Worm (Caenorhabditis elegans) whole organism, midembryonic: Measurements from ENCODE around the gene C48A7.16.

Experiments used
- T22C8.4 ChIP-seq: fragments of 200-800 bp; sonication (Bioruptor generic); IDR thresholded peaks from 2 replicates; pipeline ENCODE4 v1.3.6; 2022; ENCODE audit warnings: missing genetic modification characterization, missing compliant biosample characterization
- cog-1 ChIP-seq: sonication (generic microtip); optimal IDR thresholded peaks from 2 replicates; lab custom pipeline; 2016; ENCODE audit warnings: missing genetic modification characterization, missing compliant biosample characterization
- flt-1 ChIP-seq: fragments of 200-800 bp; sonication (Bioruptor generic); IDR thresholded peaks from 2 replicates; pipeline ENCODE4 v1.3.6; 2022; ENCODE audit warnings: missing genetic modification characterization, missing compliant biosample characterization
- klf-2 ChIP-seq: fragments of 200-800 bp; sonication (Bioruptor generic); conservative IDR thresholded peaks from 2 replicates; pipeline ENCODE4 v1.3.6; 2022; ENCODE audit warnings: missing genetic modification reagents, missing genetic modification characterization, missing compliant biosample characterization
- med-1 ChIP-seq: sonication (generic microtip); optimal IDR thresholded peaks from 2 replicates; lab custom pipeline; 2017; ENCODE audit warnings: missing genetic modification characterization, mild to moderate bottlenecking, missing compliant biosample characterization, antibody characterized with exemption, missing genetic modification reagents; ENCODE audit not compliant: insufficient read depth
- ref-1 ChIP-seq: fragments of 200-800 bp; sonication (Bioruptor generic); conservative IDR thresholded peaks from 2 replicates; pipeline ENCODE4 v1.3.6; 2022; ENCODE audit warnings: missing genetic modification reagents, missing genetic modification characterization, missing compliant biosample characterization
- tab-1 ChIP-seq: fragments of 200-800 bp; sonication (Bioruptor generic); IDR thresholded peaks from 2 replicates; pipeline ENCODE4 v1.3.6; 2022; ENCODE audit warnings: missing genetic modification characterization, missing compliant biosample characterization
- ztf-23 ChIP-seq: fragments of 200-800 bp; sonication (Bioruptor generic); IDR thresholded peaks from 2 replicates; pipeline ENCODE4 v1.3.6; 2022; ENCODE audit warnings: missing genetic modification reagents, missing genetic modification characterization, missing compliant biosample characterization
- ztf-29 ChIP-seq: fragments of 200-800 bp; sonication (Bioruptor generic); IDR thresholded peaks from 2 replicates; pipeline ENCODE4 v1.3.6; 2022; ENCODE audit warnings: missing genetic modification reagents, missing genetic modification characterization, missing compliant biosample characterization

ce11 chrIV:7428347-7428746 lies 23.1 kb downstream of the C48A7.16 start:
- TF ChIP-seq flt-1 (no peak), ref-1 (GFP tag; lab: Robert Waterston, UW) (no peak), ztf-29 (no peak), tab-1 (no peak), ztf-23 (GFP tag; lab: Robert Waterston, UW) (no peak), T22C8.4 (no peak), cog-1 (tag; lab: Kevin White, UChicago) (no peak), med-1 (GFP tag; lab: Kevin White, UChicago) (no peak), klf-2 (GFP tag; lab: Robert Waterston, UW) (no peak)
